Worm (Caenorhabditis elegans) whole organism, L2 larva: ENCODE results near the gene C30G12.6.

Experiments
- C34F6.9 ChIP-seq: fragments of 150-350 bp; optimal IDR thresholded peaks from 2 replicates; lab custom pipeline; 2014; ENCODE audit warnings: missing biosample characterization, missing genetic modification characterization
- F13H6.1 ChIP-seq: sonication (generic microtip); optimal IDR thresholded peaks from 2 replicates; lab custom pipeline; 2016; ENCODE audit warnings: missing genetic modification characterization, missing compliant biosample characterization
- Y55F3AM.14 ChIP-seq: fragments of 200-800 bp; sonication (Bioruptor generic); optimal IDR thresholded peaks from 2 replicates; lab custom pipeline; 2018; ENCODE audit warnings: mild to moderate bottlenecking, missing genetic modification characterization, missing compliant biosample characterization
- ZK546.5 ChIP-seq: sonication (generic microtip); optimal IDR thresholded peaks from 2 replicates; lab custom pipeline; 2017; ENCODE audit warnings: missing biosample characterization, missing genetic modification characterization
- aly-2 ChIP-seq: fragments of 150-350 bp; optimal IDR thresholded peaks from 2 replicates; lab custom pipeline; 2014; ENCODE audit warnings: missing biosample characterization, missing genetic modification characterization
- blmp-1 ChIP-seq: sonication (generic microtip); optimal IDR thresholded peaks from 2 replicates; lab custom pipeline; 2017; ENCODE audit warnings: missing genetic modification characterization, mild to moderate bottlenecking, missing compliant biosample characterization, antibody characterized with exemption, moderate library complexity; ENCODE audit not compliant: insufficient read depth
- ceh-82 ChIP-seq: fragments of 150-350 bp; optimal IDR thresholded peaks from 2 replicates; lab custom pipeline; 2014; ENCODE audit warnings: missing biosample characterization, missing genetic modification characterization
- crh-2 ChIP-seq: sonication (generic microtip); optimal IDR thresholded peaks from 2 replicates; lab custom pipeline; 2017; ENCODE audit warnings: missing biosample characterization, missing genetic modification characterization
- egl-27 ChIP-seq: sonication (generic microtip); optimal IDR thresholded peaks from 3 replicates; lab custom pipeline; 2017; ENCODE audit warnings: missing biosample characterization, missing genetic modification reagents, missing genetic modification characterization
- elt-1 ChIP-seq: fragments of 150-350 bp; optimal IDR thresholded peaks from 2 replicates; lab custom pipeline; 2014; ENCODE audit warnings: missing biosample characterization, missing genetic modification characterization
- elt-3 ChIP-seq: sonication (generic microtip); optimal IDR thresholded peaks from 2 replicates; lab custom pipeline; 2017; ENCODE audit warnings: missing biosample characterization, missing genetic modification characterization
- fos-1 ChIP-seq: fragments of 150-350 bp; optimal IDR thresholded peaks from 2 replicates; lab custom pipeline; 2014; ENCODE audit warnings: missing biosample characterization, missing genetic modification characterization
- gmeb-1 ChIP-seq: fragments of 150-350 bp; optimal IDR thresholded peaks from 2 replicates; lab custom pipeline; 2014; ENCODE audit warnings: missing biosample characterization, missing genetic modification characterization
- lin-11 ChIP-seq: fragments of 150-350 bp; sonication (generic microtip); optimal IDR thresholded peaks from 2 replicates; lab custom pipeline; 2014; ENCODE audit warnings: missing biosample characterization, missing genetic modification characterization, inconsistent platforms, mixed read lengths
- lin-13 ChIP-seq: fragments of 150-350 bp; optimal IDR thresholded peaks from 2 replicates; lab custom pipeline; 2014; ENCODE audit warnings: missing biosample characterization, missing genetic modification reagents, missing genetic modification characterization
- lin-39 ChIP-seq: fragments of 150-350 bp; optimal IDR thresholded peaks from 2 replicates; lab custom pipeline; 2014; ENCODE audit warnings: missing biosample characterization, missing genetic modification reagents, missing genetic modification characterization
- lsy-2 ChIP-seq, 2 experiments: fragments of 150-350 bp in 1 of 2; sonication (generic microtip) in 1 of 2; optimal IDR thresholded peaks; 2 replicates each; lab custom pipeline; 2014 to 2017; ENCODE audit warnings: missing biosample characterization in 2 of 2, missing genetic modification characterization in 2 of 2
- mab-5 ChIP-seq: fragments of 150-350 bp; optimal IDR thresholded peaks from 2 replicates; lab custom pipeline; 2014; ENCODE audit warnings: missing biosample characterization, missing genetic modification characterization
- mdl-1 ChIP-seq, 2 experiments: fragments of 150-350 bp in 1 of 2; sonication (generic microtip) in 1 of 2; optimal IDR thresholded peaks; 2 replicates each; lab custom pipeline; 2017; ENCODE audit warnings: missing biosample characterization in 2 of 2, missing genetic modification characterization in 2 of 2
- nhr-10 ChIP-seq: sonication (generic microtip); optimal IDR thresholded peaks from 2 replicates; lab custom pipeline; 2017; ENCODE audit warnings: missing biosample characterization, missing genetic modification characterization
- nhr-11 ChIP-seq: fragments of 150-350 bp; optimal IDR thresholded peaks from 2 replicates; lab custom pipeline; 2014; ENCODE audit warnings: missing biosample characterization, missing genetic modification characterization
- nhr-12 ChIP-seq: fragments of 150-350 bp; optimal IDR thresholded peaks from 2 replicates; lab custom pipeline; 2014; ENCODE audit warnings: missing biosample characterization, missing genetic modification characterization
- nhr-129 ChIP-seq: fragments of 150-350 bp; optimal IDR thresholded peaks from 2 replicates; lab custom pipeline; 2014; ENCODE audit warnings: missing biosample characterization, missing genetic modification characterization
- nhr-23 ChIP-seq: fragments of 150-350 bp; optimal IDR thresholded peaks from 2 replicates; lab custom pipeline; 2014; ENCODE audit warnings: missing biosample characterization, missing genetic modification reagents, missing genetic modification characterization
- nhr-237 ChIP-seq: fragments of 150-350 bp; optimal IDR thresholded peaks from 2 replicates; lab custom pipeline; 2014; ENCODE audit warnings: missing biosample characterization, missing genetic modification characterization
- nhr-25 ChIP-seq: fragments of 150-350 bp; sonication (generic microtip); optimal IDR thresholded peaks from 3 replicates; lab custom pipeline; 2014; ENCODE audit warnings: missing biosample characterization, missing genetic modification characterization
- nhr-6 ChIP-seq: fragments of 150-350 bp; optimal IDR thresholded peaks from 2 replicates; lab custom pipeline; 2014; ENCODE audit warnings: missing biosample characterization, missing genetic modification characterization
- nhr-77 ChIP-seq: fragments of 150-350 bp; optimal IDR thresholded peaks from 2 replicates; lab custom pipeline; 2014; ENCODE audit warnings: missing biosample characterization, missing genetic modification characterization
- sem-4 ChIP-seq: fragments of 150-350 bp; optimal IDR thresholded peaks from 2 replicates; lab custom pipeline; 2014; ENCODE audit warnings: missing biosample characterization, missing genetic modification reagents, missing genetic modification characterization
- sma-3 ChIP-seq: sonication (generic microtip); optimal IDR thresholded peaks from 2 replicates; lab custom pipeline; 2016; ENCODE audit warnings: missing genetic modification reagents, missing genetic modification characterization, missing compliant biosample characterization
- sma-9 ChIP-seq, 2 experiments: fragments of 150-350 bp in 1 of 2; sonication (generic microtip) in 1 of 2; optimal IDR thresholded peaks; 2 replicates each; lab custom pipeline; 2014 to 2016; ENCODE audit warnings: missing genetic modification characterization in 2 of 2, mild to moderate bottlenecking in 1 of 2, missing biosample characterization in 1 of 2, missing compliant biosample characterization in 1 of 2, missing genetic modification reagents in 1 of 2, moderate library complexity in 1 of 2
- snpc-4 ChIP-seq: fragments of 150-350 bp; optimal IDR thresholded peaks from 2 replicates; lab custom pipeline; 2014; ENCODE audit warnings: missing biosample characterization, missing genetic modification characterization
- unc-39 ChIP-seq: fragments of 150-350 bp; optimal IDR thresholded peaks from 2 replicates; lab custom pipeline; 2014; ENCODE audit warnings: missing biosample characterization, missing genetic modification characterization
- unc-55 ChIP-seq: fragments of 150-350 bp; sonication (generic microtip); optimal IDR thresholded peaks from 3 replicates; lab custom pipeline; 2014; ENCODE audit warnings: missing biosample characterization, missing genetic modification reagents, missing genetic modification characterization
- unc-62 ChIP-seq: fragments of 150-350 bp; optimal IDR thresholded peaks from 2 replicates; lab custom pipeline; 2014; ENCODE audit warnings: missing biosample characterization, missing genetic modification reagents, missing genetic modification characterization
- zag-1 ChIP-seq: fragments of 150-350 bp; optimal IDR thresholded peaks from 2 replicates; lab custom pipeline; 2014; ENCODE audit warnings: missing biosample characterization, missing genetic modification characterization
- ztf-1 ChIP-seq: fragments of 200-800 bp; sonication (Bioruptor generic); conservative IDR thresholded peaks from 2 replicates; pipeline ENCODE4 v1.3.6; 2022; ENCODE audit warnings: missing genetic modification characterization, missing compliant biosample characterization
- ztf-11 ChIP-seq: sonication (generic microtip); optimal IDR thresholded peaks from 2 replicates; lab custom pipeline; 2017; ENCODE audit warnings: missing biosample characterization, missing genetic modification characterization
- ztf-4 ChIP-seq: fragments of 150-350 bp; optimal IDR thresholded peaks from 2 replicates; lab custom pipeline; 2014; ENCODE audit warnings: missing biosample characterization, missing genetic modification characterization

C30G12.6 gene

DNA sequence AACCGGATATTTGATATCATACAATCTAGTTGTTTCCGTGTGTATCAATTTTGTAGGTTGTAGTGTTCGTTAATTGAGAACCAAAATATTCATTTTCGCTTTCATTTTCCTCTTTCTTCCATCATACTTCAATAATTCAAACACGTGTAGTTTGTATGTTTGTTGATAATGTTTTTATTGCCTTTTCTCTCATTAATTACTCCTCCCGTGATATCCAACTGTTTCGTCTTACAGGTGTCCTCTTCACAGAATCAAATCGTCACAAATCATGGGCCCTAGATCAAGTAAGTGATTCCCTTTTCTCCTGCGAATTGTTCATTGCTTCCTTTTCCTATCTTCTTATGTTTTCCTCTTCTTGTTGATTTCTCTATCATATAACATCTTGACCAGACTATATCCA is 43.2 kb upstream of the C30G12.6 start, which contains the start of gene nhr-21 (continued):
- TF ChIP-seq ZK546.5 (tag; lab: Kevin White, UChicago) (no peak), nhr-237 (tag; lab: Kevin White, UChicago) (no peak), nhr-11 (tag; lab: Kevin White, UChicago) (no peak)

DNA sequence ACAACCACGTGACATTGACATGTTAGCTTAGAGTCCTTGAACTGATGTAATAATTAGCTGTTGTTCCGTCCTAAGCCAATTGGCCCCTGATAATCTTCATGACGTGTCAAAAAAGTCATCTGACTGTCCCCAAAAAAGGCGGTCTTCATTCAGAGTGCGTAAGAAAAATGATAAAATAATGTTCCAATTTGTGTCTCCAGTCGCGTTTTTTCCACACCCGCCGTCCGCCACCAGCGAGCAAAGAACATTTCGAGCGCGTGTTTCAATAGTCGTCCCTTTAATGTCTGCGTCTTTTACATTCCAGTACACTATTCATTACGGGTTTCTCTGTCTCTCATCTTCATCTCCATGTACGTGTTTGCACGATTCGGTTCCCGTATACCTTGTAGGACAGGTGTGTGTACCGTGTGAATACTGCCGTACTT is 41.7 kb upstream of the C30G12.6 start:
- TF ChIP-seq sem-4, result peak; percentile 77
- no peak for TF ChIP-seq ztf-11 (tag; lab: Kevin White, UChicago)
- TF ChIP-seq lsy-2 (tag; optimal IDR thresholded peaks at IDR 0.05; lab: Kevin White, UChicago), result peak in 1 of 2 experiments; percentile 72
- TF ChIP-seq crh-2, result peak; percentile 94
- TF ChIP-seq blmp-1, result peak; percentile 90
- TF ChIP-seq snpc-4 (tag; lab: Kevin White, UChicago), result peak; percentile 34
- peak; percentile 55 for TF ChIP-seq lin-13 (GFP tag; lab: Kevin White, UChicago)
- TF ChIP-seq mdl-1 (tag; optimal IDR thresholded peaks at IDR 0.05; lab: Kevin White, UChicago), result peak; percentile 73 to 87
- TF ChIP-seq ZK546.5 (tag; lab: Kevin White, UChicago), result no peak
- no peak for TF ChIP-seq nhr-11 (tag; lab: Kevin White, UChicago)
- peak; percentile 79 for TF ChIP-seq nhr-129
- no peak for TF ChIP-seq zag-1 (tag; lab: Kevin White, UChicago)
- no peak for TF ChIP-seq nhr-10
- TF ChIP-seq lin-11 (tag; lab: Kevin White, UChicago), result peak; percentile 54
- peak; percentile 92 for TF ChIP-seq sma-3
- no peak for TF ChIP-seq nhr-237 (tag; lab: Kevin White, UChicago)
- peak; percentile 40 for TF ChIP-seq nhr-6 (tag; lab: Kevin White, UChicago)
- no peak for TF ChIP-seq nhr-23
- TF ChIP-seq ceh-82 (tag; lab: Kevin White, UChicago), result no peak
- TF ChIP-seq Y55F3AM.14, result peak; percentile 50
- peak; percentile 73 for TF ChIP-seq unc-55 (GFP tag; lab: Kevin White, UChicago)
- peak; percentile 15 for TF ChIP-seq nhr-12 (tag; lab: Kevin White, UChicago)
- TF ChIP-seq F13H6.1 (tag; lab: Kevin White, UChicago), result peak; percentile 84
- no peak for TF ChIP-seq ztf-1 (GFP tag; lab: Robert Waterston, UW)
- TF ChIP-seq ztf-4 (tag; lab: Kevin White, UChicago), result peak; percentile 72
- TF ChIP-seq gmeb-1, result peak; percentile 59
- TF ChIP-seq sma-9 (GFP tag; optimal IDR thresholded peaks at IDR 0.05; lab: Kevin White, UChicago), result peak; percentile 97
- no peak for TF ChIP-seq sma-9 (tag; optimal IDR thresholded peaks at IDR 0.05; lab: Kevin White, UChicago)
- TF ChIP-seq egl-27 (tag; lab: Kevin White, UChicago), result peak; percentile 75
- TF ChIP-seq C34F6.9 (tag; lab: Kevin White, UChicago), result peak; percentile 70
- no peak for TF ChIP-seq elt-1 (tag; lab: Kevin White, UChicago)
- TF ChIP-seq unc-62 (GFP tag; lab: Kevin White, UChicago), result peak; percentile 7
- no peak for TF ChIP-seq aly-2 (tag; lab: Kevin White, UChicago)
- peak; percentile 95 for TF ChIP-seq nhr-25
- no peak for TF ChIP-seq elt-3
- TF ChIP-seq fos-1, result peak; percentile 75
- TF ChIP-seq, all 48 proteins: peak for 23

DNA sequence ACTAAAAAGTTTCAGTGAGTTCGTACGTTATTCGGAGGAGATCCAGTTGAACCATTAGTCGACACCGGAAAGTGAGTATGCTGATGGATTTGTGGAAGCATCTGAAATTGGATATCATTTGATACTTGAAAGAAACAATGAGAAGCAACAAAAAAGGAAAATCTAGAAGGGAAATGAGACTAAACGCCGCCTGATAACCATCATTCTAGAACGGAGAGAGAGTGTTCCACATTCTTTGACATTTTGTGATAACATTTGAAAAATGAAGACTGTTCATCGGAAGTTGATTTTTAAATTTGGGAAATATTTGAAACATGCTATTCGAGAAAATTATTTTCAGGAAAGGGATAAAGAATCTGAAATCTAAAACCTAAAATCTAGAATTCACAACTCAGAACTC is 35.4 kb upstream of the C30G12.6 start, which contains the start of gene npax-1:
Gene npax-1, minus strand, starts transcription at position 101 of the 400 bp plus-strand sequence.
- TF ChIP-seq ceh-82 (tag; lab: Kevin White, UChicago), result no peak
- no peak for TF ChIP-seq sma-3
- TF ChIP-seq mab-5 (tag; lab: Kevin White, UChicago), result no peak
- TF ChIP-seq ztf-1 (GFP tag; lab: Robert Waterston, UW), result no peak
- TF ChIP-seq lin-39, result no peak
- no peak for TF ChIP-seq zag-1 (tag; lab: Kevin White, UChicago)
- no peak for TF ChIP-seq nhr-77 (tag; lab: Kevin White, UChicago)
- TF ChIP-seq nhr-25, result no peak
- no peak for TF ChIP-seq nhr-129
- no peak for TF ChIP-seq nhr-237 (tag; lab: Kevin White, UChicago)

DNA sequence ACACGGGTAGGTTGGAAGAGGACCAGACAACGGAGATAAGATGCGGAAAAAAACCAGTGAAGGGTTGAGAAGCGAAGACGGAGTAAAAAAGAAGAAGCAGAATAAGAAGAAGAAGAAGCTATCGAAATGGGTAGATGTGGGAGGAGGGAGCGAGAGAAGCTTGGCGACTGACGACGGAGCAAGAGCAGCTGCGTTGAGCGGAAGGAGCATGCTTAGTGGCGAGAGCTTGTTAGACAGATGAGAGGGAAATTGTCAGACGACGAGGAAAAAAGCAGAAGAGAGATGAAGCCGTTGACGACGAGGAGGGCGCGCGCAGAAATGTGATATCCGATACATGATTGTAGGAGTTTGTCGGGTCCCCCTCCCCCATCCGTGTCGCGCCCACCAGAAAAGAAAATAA is 31.2 kb upstream of the C30G12.6 start:
- peak; percentile 71 for TF ChIP-seq zag-1 (tag; lab: Kevin White, UChicago)
- no peak for TF ChIP-seq nhr-237 (tag; lab: Kevin White, UChicago)
- peak; percentile 79 for TF ChIP-seq nhr-129
- no peak for TF ChIP-seq gmeb-1
- peak in 1 of 2 experiments; percentile 65 for TF ChIP-seq lsy-2 (tag; optimal IDR thresholded peaks at IDR 0.05; lab: Kevin White, UChicago)
- TF ChIP-seq C34F6.9 (tag; lab: Kevin White, UChicago), result peak; percentile 76
- peak; percentile 75 for TF ChIP-seq F13H6.1 (tag; lab: Kevin White, UChicago)
- TF ChIP-seq crh-2, result peak; percentile 39
- no peak for TF ChIP-seq nhr-6 (tag; lab: Kevin White, UChicago)
- TF ChIP-seq ztf-4 (tag; lab: Kevin White, UChicago), result peak; percentile 12
- TF ChIP-seq unc-55 (GFP tag; lab: Kevin White, UChicago), result peak; percentile 64
- TF ChIP-seq mdl-1 (tag; optimal IDR thresholded peaks at IDR 0.05; lab: Kevin White, UChicago), result peak; percentile 48 to 53
- no peak for TF ChIP-seq fos-1
- no peak for TF ChIP-seq egl-27 (tag; lab: Kevin White, UChicago)
- TF ChIP-seq Y55F3AM.14, result peak; percentile 51
- TF ChIP-seq lin-11 (tag; lab: Kevin White, UChicago), result peak; percentile 43
- TF ChIP-seq unc-39 (tag; lab: Kevin White, UChicago), result no peak
- no peak for TF ChIP-seq unc-62 (GFP tag; lab: Kevin White, UChicago)
- TF ChIP-seq sma-9 (GFP tag; optimal IDR thresholded peaks at IDR 0.05; lab: Kevin White, UChicago), result peak; percentile 62
- TF ChIP-seq sma-9 (tag; optimal IDR thresholded peaks at IDR 0.05; lab: Kevin White, UChicago), result no peak
- TF ChIP-seq mab-5 (tag; lab: Kevin White, UChicago), result peak; percentile 48
- TF ChIP-seq sem-4, result peak; percentile 52
